Fruit fly (Drosophila melanogaster) whole organism, prepupa: ENCODE data around the gene CG33927.

Source experiments
- CG15336 ChIP-seq: fragments of 200-800 bp; sonication (Bioruptor generic); IDR thresholded peaks from 2 replicates; pipeline ENCODE4 v1.3.6; 2022; ENCODE audit warnings: missing biosample characterization, missing genetic modification characterization
- CG31627 ChIP-seq: fragments of 200-800 bp; sonication (Bioruptor generic); optimal IDR thresholded peaks from 3 replicates; lab custom pipeline; 2016; ENCODE audit warnings: missing biosample characterization, missing genetic modification characterization
- CG32006 ChIP-seq: fragments of 200-800 bp; sonication (Bioruptor generic); optimal IDR thresholded peaks from 3 replicates; lab custom pipeline; 2017; ENCODE audit warnings: missing biosample characterization, mild to moderate bottlenecking, missing genetic modification characterization
- CG34406 ChIP-seq: fragments of 200-800 bp; sonication (Bioruptor generic); optimal IDR thresholded peaks from 3 replicates; lab custom pipeline; 2016; ENCODE audit warnings: missing biosample characterization, missing genetic modification characterization
- CG4318 ChIP-seq: fragments of 200-800 bp; sonication (Bioruptor generic); optimal IDR thresholded peaks from 3 replicates; lab custom pipeline; 2017; ENCODE audit warnings: missing biosample characterization, mild to moderate bottlenecking, missing genetic modification characterization
- CG6792 ChIP-seq: fragments of 200-800 bp; sonication (Bioruptor generic); optimal IDR thresholded peaks from 3 replicates; lab custom pipeline; 2016; ENCODE audit warnings: missing biosample characterization, missing genetic modification characterization
- CG6808 ChIP-seq: fragments of 200-800 bp; sonication (Bioruptor generic); optimal IDR thresholded peaks from 3 replicates; lab custom pipeline; 2017; ENCODE audit warnings: missing biosample characterization, missing genetic modification characterization, mild to moderate bottlenecking, moderate library complexity, missing genetic modification reagents
- Eip75B ChIP-seq: fragments of 200-800 bp; sonication (Bioruptor generic); optimal IDR thresholded peaks from 3 replicates; lab custom pipeline; 2016; ENCODE audit warnings: missing biosample characterization, missing genetic modification characterization
- Eip93F ChIP-seq: fragments of 200-800 bp; sonication (Bioruptor generic); optimal IDR thresholded peaks from 2 replicates; lab custom pipeline; 2016; ENCODE audit warnings: missing biosample characterization, mild to moderate bottlenecking, missing genetic modification characterization
- Lpt ChIP-seq: fragments of 200-800 bp; sonication (Bioruptor generic); optimal IDR thresholded peaks from 3 replicates; lab custom pipeline; 2016; ENCODE audit warnings: missing biosample characterization, missing genetic modification characterization
- Sox102F ChIP-seq: fragments of 200-800 bp; sonication (Bioruptor generic); optimal IDR thresholded peaks from 2 replicates; lab custom pipeline; 2016; ENCODE audit warnings: missing biosample characterization, mild to moderate bottlenecking, missing genetic modification characterization
- dsx ChIP-seq: fragments of 200-800 bp; optimal IDR thresholded peaks from 3 replicates; lab custom pipeline; 2019; ENCODE audit warnings: missing biosample characterization, mild to moderate bottlenecking, missing genetic modification characterization, moderate library complexity; ENCODE audit not compliant: poor library complexity, severe bottlenecking
- lz ChIP-seq: fragments of 200-800 bp; sonication (Bioruptor generic); optimal IDR thresholded peaks from 3 replicates; lab custom pipeline; 2016; ENCODE audit warnings: missing biosample characterization, missing genetic modification characterization
- net ChIP-seq: fragments of 200-800 bp; sonication (Bioruptor generic); optimal IDR thresholded peaks from 3 replicates; lab custom pipeline; 2016; ENCODE audit warnings: missing biosample characterization, missing genetic modification characterization

dm6 chr3R:4724323-4724832 is 34.0 kb upstream of the CG33927 start:
- TF ChIP-seq net (GFP tag; lab: Kevin White, UChicago) (no peak), Sox102F (GFP tag; lab: Kevin White, UChicago) (no peak), CG31627 (no peak), lz (GFP tag; lab: Kevin White, UChicago) (no peak), Eip75B (GFP tag; lab: Kevin White, UChicago) (no peak), CG6792 (no peak), CG6808 (GFP tag; lab: Kevin White, UChicago) (no peak), CG34406 (no peak), Eip93F (GFP tag; lab: Kevin White, UChicago) (no peak), CG32006 (GFP tag; lab: Kevin White, UChicago) (no peak), dsx (GFP tag; lab: Kevin White, UChicago) (no peak), Lpt (GFP tag; lab: Kevin White, UChicago) (no peak), CG4318 (no peak), CG15336 (GFP tag; lab: Robert Waterston, UW) (peak; percentile 53)
